Fruit fly (Drosophila melanogaster) whole organism, embryonic: ENCODE results near the gene Arpc1.

ENCODE experiments used
- Ada2b ChIP-seq: fragments of 200-800 bp; sonication (Bioruptor generic); IDR thresholded peaks from 2 replicates; pipeline ENCODE4 v1.3.6; 2022; ENCODE audit warnings: missing biosample characterization, missing genetic modification characterization
- Adf1 ChIP-seq: fragments of 200-800 bp; sonication (Bioruptor generic); IDR thresholded peaks from 2 replicates; pipeline ENCODE4 v1.3.6; 2022; ENCODE audit warnings: missing biosample characterization, missing genetic modification characterization
- CG10543 ChIP-seq: fragments of 200-800 bp; sonication (Bioruptor generic); optimal IDR thresholded peaks from 3 replicates; lab custom pipeline; 2017; ENCODE audit warnings: missing biosample characterization, mild to moderate bottlenecking, missing genetic modification characterization, moderate library complexity
- CG12769 ChIP-seq: fragments of 200-800 bp; sonication (Bioruptor generic); optimal IDR thresholded peaks from 2 replicates; lab custom pipeline; 2019; ENCODE audit warnings: missing biosample characterization, mild to moderate bottlenecking, missing genetic modification characterization, moderate library complexity
- CG13287 ChIP-seq: fragments of 200-800 bp; sonication (Bioruptor generic); IDR thresholded peaks from 2 replicates; pipeline ENCODE4 v1.3.6; 2022; ENCODE audit warnings: missing biosample characterization, missing genetic modification characterization; ENCODE audit not compliant: partially characterized antibody
- CG14860 ChIP-seq: fragments of 200-800 bp; sonication (Bioruptor generic); IDR thresholded peaks from 3 replicates; pipeline ENCODE4 v1.3.6; 2022; ENCODE audit warnings: missing biosample characterization, missing genetic modification characterization; ENCODE audit not compliant: partially characterized antibody
- CG15269 ChIP-seq: fragments of 200-800 bp; sonication (Bioruptor generic); optimal IDR thresholded peaks from 2 replicates; lab custom pipeline; 2018; ENCODE audit warnings: missing biosample characterization, mild to moderate bottlenecking, missing genetic modification characterization, moderate library complexity
- CG17328 ChIP-seq: fragments of 200-800 bp; sonication (Bioruptor generic); IDR thresholded peaks from 2 replicates; pipeline ENCODE4 v1.3.6; 2022; ENCODE audit warnings: missing biosample characterization, missing genetic modification characterization
- CG3163 ChIP-seq: fragments of 200-800 bp; sonication (Bioruptor generic); optimal IDR thresholded peaks from 3 replicates; lab custom pipeline; 2016; ENCODE audit warnings: missing biosample characterization, missing genetic modification characterization
- CG32532 ChIP-seq: fragments of 200-800 bp; sonication (Bioruptor generic); IDR thresholded peaks from 2 replicates; pipeline ENCODE4 v1.3.6; 2022; ENCODE audit warnings: missing biosample characterization, missing genetic modification characterization
- CG4404 ChIP-seq: fragments of 200-800 bp; sonication (Bioruptor generic); IDR thresholded peaks from 2 replicates; pipeline ENCODE4 v1.3.6; 2022; ENCODE audit warnings: missing biosample characterization, missing genetic modification characterization
- CG6175 ChIP-seq: fragments of 200-800 bp; sonication (Bioruptor generic); IDR thresholded peaks from 3 replicates; pipeline ENCODE4 v1.3.6; 2022; ENCODE audit warnings: missing biosample characterization, missing genetic modification characterization
- CG6765 ChIP-seq: fragments of 200-800 bp; sonication (Bioruptor generic); optimal IDR thresholded peaks from 3 replicates; lab custom pipeline; 2017; ENCODE audit warnings: missing biosample characterization, mild to moderate bottlenecking, missing genetic modification characterization
- CG6791 ChIP-seq: fragments of 200-800 bp; sonication (Bioruptor generic); IDR thresholded peaks from 3 replicates; pipeline ENCODE4 v1.3.6; 2022; ENCODE audit warnings: missing biosample characterization, missing genetic modification characterization; ENCODE audit not compliant: partially characterized antibody
- CG7745 ChIP-seq: fragments of 200-800 bp; sonication (Bioruptor generic); optimal IDR thresholded peaks from 2 replicates; lab custom pipeline; 2018; ENCODE audit warnings: missing biosample characterization, mild to moderate bottlenecking, missing genetic modification characterization, moderate library complexity
- CG9932 ChIP-seq: fragments of 200-800 bp; sonication (Bioruptor generic); IDR thresholded peaks from 2 replicates; pipeline ENCODE4 v1.3.6; 2022; ENCODE audit warnings: missing biosample characterization, missing genetic modification characterization
- Dbx ChIP-seq: fragments of 200-800 bp; sonication (Bioruptor generic); IDR thresholded peaks from 3 replicates; pipeline ENCODE4 v1.3.6; 2022; ENCODE audit warnings: missing biosample characterization, missing genetic modification characterization
- Hr78 ChIP-seq, 2 experiments: fragments of 200-800 bp in 1 of 2; fragments of >200 bp in 1 of 2; sonication (Bioruptor generic) in 1 of 2; optimal IDR thresholded peaks; 2 replicates each; lab custom pipeline; 2017 to 2019; ENCODE audit warnings: missing biosample characterization in 2 of 2, missing genetic modification characterization in 2 of 2, mild to moderate bottlenecking in 1 of 2, moderate library complexity in 1 of 2
- Hsf ChIP-seq: fragments of 200-800 bp; sonication (Bioruptor generic); optimal IDR thresholded peaks from 3 replicates; lab custom pipeline; 2016; ENCODE audit warnings: missing biosample characterization, missing genetic modification characterization
- Lpt ChIP-seq: fragments of >200 bp; optimal IDR thresholded peaks from 2 replicates; lab custom pipeline; 2018; ENCODE audit warnings: missing biosample characterization, missing genetic modification characterization
- Mad ChIP-seq: fragments of 200-800 bp; sonication (Bioruptor generic); optimal IDR thresholded peaks from 2 replicates; lab custom pipeline; 2016; ENCODE audit warnings: missing biosample characterization, missing genetic modification characterization
- Med ChIP-seq: fragments of 200-800 bp; sonication (Bioruptor generic); peaks from one replicate; lab custom pipeline; 2016; ENCODE audit warnings: missing biosample characterization, missing genetic modification characterization, mild to moderate bottlenecking, inconsistent platforms, moderate library complexity
- Pdp1 ChIP-seq, 2 experiments: fragments of 200-800 bp; sonication (Bioruptor generic); optimal IDR thresholded peaks; 3 replicates each; lab custom pipeline; 2016; ENCODE audit warnings: missing biosample characterization in 2 of 2, missing genetic modification characterization in 2 of 2, mild to moderate bottlenecking in 1 of 2, moderate library complexity in 1 of 2
- Trl ChIP-seq, 3 experiments: fragments of >200 bp in 2 of 3; fragments of 200-800 bp in 1 of 3; sonication (Bioruptor generic) in 1 of 3; optimal IDR thresholded peaks; 2 replicates in 1 of 3; 3 replicates in 2 of 3; lab custom pipeline; 2016 to 2017; ENCODE audit warnings: missing biosample characterization in 1 of 3, missing genetic modification characterization in 1 of 3
- amos ChIP-seq: fragments of 200-800 bp; sonication (Bioruptor generic); IDR thresholded peaks from 2 replicates; pipeline ENCODE4 v1.3.6; 2022; ENCODE audit warnings: missing biosample characterization, missing genetic modification characterization; ENCODE audit not compliant: partially characterized antibody
- chinmo ChIP-seq: fragments of 200-800 bp; sonication (Bioruptor generic); IDR thresholded peaks from 4 replicates; pipeline ENCODE4 v1.3.6; 2022; ENCODE audit warnings: missing biosample characterization, missing genetic modification characterization; ENCODE audit not compliant: partially characterized antibody
- ci ChIP-seq: fragments of 200-800 bp; sonication (Bioruptor generic); IDR thresholded peaks from 3 replicates; pipeline ENCODE4 v1.3.6; 2022; ENCODE audit warnings: missing biosample characterization, missing genetic modification characterization
- crol ChIP-seq: fragments of 200-800 bp; sonication (Bioruptor generic); IDR thresholded peaks from 2 replicates; pipeline ENCODE4 v1.3.6; 2022; ENCODE audit warnings: missing biosample characterization, missing genetic modification characterization
- cwo ChIP-seq: fragments of 200-800 bp; sonication (Bioruptor generic); optimal IDR thresholded peaks from 3 replicates; lab custom pipeline; 2017; ENCODE audit warnings: missing biosample characterization, missing genetic modification characterization, mild to moderate bottlenecking, moderate library complexity, missing genetic modification reagents
- dmrt99B ChIP-seq: fragments of 200-800 bp; sonication (Bioruptor generic); optimal IDR thresholded peaks from 2 replicates; lab custom pipeline; 2018; ENCODE audit warnings: missing biosample characterization, mild to moderate bottlenecking, missing genetic modification characterization, moderate library complexity
- eve ChIP-seq, 2 experiments: fragments of >200 bp; optimal IDR thresholded peaks; 2 replicates each; lab custom pipeline; 2017; ENCODE audit warnings: missing biosample characterization in 2 of 2, missing genetic modification characterization in 2 of 2
- exex ChIP-seq: fragments of 200-800 bp; sonication (Bioruptor generic); optimal IDR thresholded peaks from 4 replicates; lab custom pipeline; 2018; ENCODE audit warnings: missing biosample characterization, mild to moderate bottlenecking, missing genetic modification characterization, moderate library complexity
- ftz-f1 ChIP-seq: fragments of 200-800 bp; sonication (Bioruptor generic); optimal IDR thresholded peaks from 2 replicates; lab custom pipeline; 2016; ENCODE audit warnings: missing biosample characterization, missing genetic modification characterization
- gsb ChIP-seq: fragments of 200-800 bp; sonication (Bioruptor generic); IDR thresholded peaks from 2 replicates; pipeline ENCODE4 v1.3.6; 2022; ENCODE audit warnings: missing biosample characterization, missing genetic modification characterization
- hb ChIP-seq: fragments of 200-800 bp; sonication (Bioruptor generic); IDR thresholded peaks from 3 replicates; pipeline ENCODE4 v1.3.6; 2022; ENCODE audit warnings: missing biosample characterization, missing genetic modification characterization; ENCODE audit not compliant: partially characterized antibody
- klu ChIP-seq: fragments of 200-800 bp; sonication (Bioruptor generic); IDR thresholded peaks from 2 replicates; pipeline ENCODE4 v1.3.6; 2022; ENCODE audit warnings: missing biosample characterization, missing genetic modification characterization
- pan ChIP-seq, 4 experiments: fragments of >200 bp in 3 of 4; fragments of 200-800 bp in 1 of 4; sonication (Bioruptor generic) in 1 of 4; optimal IDR thresholded peaks in 3 of 4; IDR thresholded peaks in 1 of 4; 2 replicates each; pipeline versions ENCODE4 v1.3.6 to Lab custom; 2017 to 2022; ENCODE audit warnings: missing biosample characterization in 2 of 4, missing genetic modification characterization in 2 of 4, mixed read lengths in 1 of 4
- rib ChIP-seq: fragments of 200-800 bp; sonication (Bioruptor generic); IDR thresholded peaks from 2 replicates; pipeline ENCODE4 v1.3.6; 2022; ENCODE audit warnings: missing biosample characterization, missing genetic modification characterization
- sens ChIP-seq: fragments of 200-800 bp; sonication (Bioruptor generic); peaks from one replicate; lab custom pipeline; 2016; ENCODE audit warnings: missing biosample characterization, missing genetic modification characterization
- slbo ChIP-seq: fragments of 200-800 bp; sonication (Bioruptor generic); IDR thresholded peaks from 2 replicates; pipeline ENCODE4 v1.3.6; 2022; ENCODE audit warnings: missing biosample characterization, missing genetic modification characterization
- sug ChIP-seq: fragments of 200-800 bp; optimal IDR thresholded peaks from 2 replicates; lab custom pipeline; 2019; ENCODE audit warnings: missing biosample characterization, mild to moderate bottlenecking, missing genetic modification characterization, moderate library complexity
- trh ChIP-seq: fragments of 200-800 bp; sonication (Bioruptor generic); optimal IDR thresholded peaks from 2 replicates; lab custom pipeline; 2016; ENCODE audit warnings: missing biosample characterization, missing genetic modification characterization
- vvl ChIP-seq: fragments of 200-800 bp; sonication (Bioruptor generic); IDR thresholded peaks from 2 replicates; pipeline ENCODE4 v1.3.6; 2022; ENCODE audit warnings: missing biosample characterization, missing genetic modification characterization

Gene Arpc1

dm6 chr2L:13803032-13803661 is 26.4 kb downstream of the Arpc1 start, which contains the start of gene CAH1 (continued):
- TF ChIP-seq CG9932 (GFP tag; lab: Robert Waterston, UW) (0 out of 2 replicates have a peak, but pooled peaks have one; percentile 43), CG6175 (GFP tag; lab: Robert Waterston, UW) (0 out of 3 replicates have a peak, but pooled peaks have one; percentile 61), CG17328 (GFP tag; lab: Robert Waterston, UW) (0 out of 2 replicates have a peak, but pooled peaks have one; percentile 9), sug (tag; lab: Kevin White, UChicago) (peak; percentile 47), CG4404 (no peak), CG6791 (GFP tag; lab: Robert Waterston, UW) (no peak), pan (optimal IDR thresholded peaks at IDR 0.05; lab: Kevin White, UChicago) (no peak), pan (GFP tag; optimal IDR thresholded peaks at IDR 0.05 in 1 of 2, IDR thresholded peaks at IDR 0.05 in 1 of 2) (peak in 1 of 2 experiments; percentile 40), Hr78 (GFP tag; optimal IDR thresholded peaks at IDR 0.05; lab: Kevin White, UChicago) (peak in 1 of 2 experiments; percentile 96), exex (tag; lab: Kevin White, UChicago) (peak; percentile 71), vvl (GFP tag; lab: Robert Waterston, UW) (peak; percentile 57; the same call in 1 of the 2 replicates), eve (GFP tag; optimal IDR thresholded peaks at IDR 0.05; lab: Kevin White, UChicago) (no peak), sens (GFP tag; lab: Kevin White, UChicago) (peak; percentile 47), CG14860 (no peak), crol (GFP tag; lab: Robert Waterston, UW) (peak; percentile 92), hb (GFP tag; lab: Robert Waterston, UW) (no peak), CG12769 (tag; lab: Kevin White, UChicago) (peak; percentile 83), Med (peak; percentile 73), Hsf (GFP tag; lab: Kevin White, UChicago) (no peak), Trl (optimal IDR thresholded peaks at IDR 0.05; lab: Kevin White, UChicago) (peak in 1 of 2 experiments; percentile 37), Trl (GFP tag; optimal IDR thresholded peaks at IDR 0.05; lab: Kevin White, UChicago) (no peak), Pdp1 (GFP tag; optimal IDR thresholded peaks at IDR 0.05; lab: Kevin White, UChicago) (peak in 1 of 2 experiments; percentile 80), slbo (GFP tag; lab: Robert Waterston, UW) (0 out of 2 replicates have a peak, but pooled peaks have one; percentile 5), ftz-f1 (GFP tag; lab: Kevin White, UChicago) (peak; percentile 63), klu (GFP tag; lab: Robert Waterston, UW) (0 out of 2 replicates have a peak, but pooled peaks have one; percentile 16), CG10543 (GFP tag; lab: Kevin White, UChicago) (peak; percentile 41), amos (GFP tag; lab: Robert Waterston, UW) (peak; percentile 19; the same call in 1 of the 2 replicates), Dbx (GFP tag; lab: Robert Waterston, UW) (peak; percentile 44; the same call in 1 of the 3 replicates), chinmo (GFP tag; lab: Robert Waterston, UW) (peak; percentile 93), gsb (no peak), rib (GFP tag; lab: Robert Waterston, UW) (peak; percentile 54; the same call in 1 of the 2 replicates), CG13287 (GFP tag; lab: Robert Waterston, UW) (peak; percentile 44)

DNA sequence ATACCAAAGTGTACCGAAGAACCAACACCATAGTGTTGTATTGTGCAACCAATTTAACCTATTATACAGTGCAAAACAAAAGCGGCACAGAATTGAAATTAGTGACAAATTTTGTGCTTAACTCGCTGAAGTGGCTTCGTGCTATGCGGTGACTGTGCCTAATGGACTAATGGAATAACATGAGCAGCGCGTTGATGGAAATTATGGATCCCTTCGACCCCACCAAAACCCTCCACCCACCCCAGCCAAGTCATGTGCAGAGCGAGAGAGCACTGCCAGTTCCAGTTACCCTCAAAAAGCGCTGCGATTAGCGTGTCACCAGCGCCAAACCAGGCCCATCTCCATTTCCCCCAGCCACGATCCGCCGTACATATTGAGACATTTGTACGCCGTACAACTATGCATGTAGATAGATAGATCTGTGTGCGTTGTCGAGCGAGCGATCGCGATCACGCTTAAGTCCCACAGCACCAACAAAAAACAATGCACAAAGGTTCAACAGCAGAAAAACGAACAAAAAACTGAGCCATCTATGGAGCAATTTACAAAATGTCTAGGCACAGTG is 27.4 kb downstream of the Arpc1 start:
- peak; percentile 13 for TF ChIP-seq CG15269 (tag; lab: Kevin White, UChicago)
- TF ChIP-seq CG6765 (GFP tag; lab: Kevin White, UChicago): no peak
- no peak for TF ChIP-seq Ada2b
- TF ChIP-seq Med: peak; percentile 60
- TF ChIP-seq Pdp1 (GFP tag; optimal IDR thresholded peaks at IDR 0.05; lab: Kevin White, UChicago): peak in 1 of 2 experiments; percentile 45
- no peak for TF ChIP-seq dmrt99B (tag; lab: Kevin White, UChicago)
- TF ChIP-seq vvl (GFP tag; lab: Robert Waterston, UW): peak; percentile 46; the same call in 1 of the 2 replicates
- TF ChIP-seq CG32532: 0 out of 2 replicates have a peak, but pooled peaks have one; percentile 18
- TF ChIP-seq Trl (optimal IDR thresholded peaks at IDR 0.05; lab: Kevin White, UChicago): no peak
- TF ChIP-seq Trl (GFP tag; optimal IDR thresholded peaks at IDR 0.05; lab: Kevin White, UChicago): no peak
- TF ChIP-seq trh (GFP tag; lab: Kevin White, UChicago): no peak
- TF ChIP-seq Mad (GFP tag; lab: Kevin White, UChicago): no peak
- TF ChIP-seq chinmo (GFP tag; lab: Robert Waterston, UW): peak; percentile 83; the same call in 3 of the 4 replicates
- no peak for TF ChIP-seq ci (GFP tag; lab: Robert Waterston, UW)
- no peak for TF ChIP-seq CG3163
- peak; percentile 22; the same call in 1 of the 2 replicates for TF ChIP-seq Adf1 (GFP tag; lab: Robert Waterston, UW)
- TF ChIP-seq CG7745 (tag; lab: Kevin White, UChicago): no peak
- TF ChIP-seq Lpt (GFP tag; lab: Kevin White, UChicago): no peak
- TF ChIP-seq cwo (GFP tag; lab: Kevin White, UChicago): peak; percentile 22
- TF ChIP-seq crol (GFP tag; lab: Robert Waterston, UW): peak; percentile 45; the same call in 1 of the 2 replicates
- peak; percentile 50 for TF ChIP-seq CG10543 (GFP tag; lab: Kevin White, UChicago)
- TF ChIP-seq, all 482 proteins: peak for 10
